Worm (Caenorhabditis elegans): ENCODE results near the gene spe-43.

Gene spe-43

DNA sequence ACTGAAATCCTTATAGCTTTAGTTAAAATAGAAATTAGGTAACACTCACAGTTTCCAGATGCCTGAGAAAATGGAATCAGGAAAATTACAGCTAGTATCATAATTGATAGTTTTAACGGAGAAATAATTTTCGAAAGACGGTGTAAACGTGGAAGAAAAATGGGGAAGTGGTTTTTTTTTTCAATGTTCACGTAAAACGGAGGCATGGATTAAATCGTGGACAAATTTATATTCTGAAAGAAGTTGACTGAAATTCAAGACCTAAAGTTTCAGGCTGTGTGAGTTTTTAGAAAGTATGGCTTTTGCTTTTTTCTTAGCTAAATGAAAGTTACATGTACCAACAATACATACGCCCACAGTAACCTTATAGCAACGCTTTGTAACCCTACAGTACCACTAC lies at the start of gene spe-43:
spe-43 (minus strand) TSS at position 101 of the 400 bp plus-strand sequence.
- no peak for TF ChIP-seq unc-62 (GFP tag; optimal IDR thresholded peaks at IDR 0.05)

DNA sequence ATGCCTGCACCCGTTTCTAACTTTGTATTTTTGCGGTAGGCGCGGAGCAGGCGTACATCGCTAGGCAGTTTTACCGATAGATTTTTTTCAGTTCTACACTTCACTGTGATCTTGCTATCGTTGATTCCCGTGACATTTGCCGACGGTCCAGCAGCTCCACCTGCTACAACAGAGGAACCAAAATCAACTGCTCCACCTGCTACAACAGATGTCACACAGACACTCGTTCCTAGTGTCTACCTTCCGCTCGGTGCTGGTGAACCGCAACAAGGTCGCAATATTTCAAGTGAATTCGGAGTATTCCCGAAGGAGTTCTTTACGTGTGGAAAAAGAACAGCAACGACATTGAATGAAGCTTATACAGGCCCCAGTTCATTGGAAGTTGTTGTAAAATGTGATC lies 47.9 kb upstream of the spe-43 start:
- TF ChIP-seq unc-62 (GFP tag; optimal IDR thresholded peaks at IDR 0.05), result no peak

- no peak for TF ChIP-seq unc-62 (GFP tag; optimal IDR thresholded peaks at IDR 0.05)
Measured at ce11 chrIV:13189467-13189866, 47.3 kb upstream of the spe-43 start, which contains the start of gene F58D2.2. Gene F58D2.2, plus strand, starts transcription at chrIV:13189767.

DNA sequence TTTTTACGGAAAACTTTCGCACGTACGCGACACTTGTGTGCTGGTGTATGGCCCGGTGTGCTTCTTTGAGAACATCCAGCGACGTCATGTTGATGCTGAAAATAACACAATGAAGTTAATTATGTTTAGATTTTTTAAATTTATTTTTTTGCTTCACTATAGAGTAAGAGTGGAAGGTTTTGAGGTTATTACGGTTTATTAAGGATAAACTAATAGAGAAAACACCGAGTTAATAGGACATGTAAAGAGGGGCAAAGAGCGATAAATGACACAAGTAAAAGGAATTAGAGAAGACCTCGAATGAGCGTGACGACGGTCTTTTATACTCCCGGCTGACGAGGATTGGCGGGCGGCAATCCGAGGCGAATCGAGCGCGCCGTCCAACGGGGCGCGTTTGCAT lies 46.8 kb upstream of the spe-43 start, which contains the start of gene F58D2.4:
F58D2.4 (minus strand) TSS at position 101 of the 400 bp plus-strand sequence.
- no peak for TF ChIP-seq unc-62 (GFP tag; optimal IDR thresholded peaks at IDR 0.05)

- TF ChIP-seq unc-62 (GFP tag; optimal IDR thresholded peaks at IDR 0.05), result no peak
Measured at ce11 chrIV:13180723-13181122, 38.6 kb upstream of the spe-43 start, which contains the start of gene F58D2.3. Gene F58D2.3, minus strand, starts transcription at chrIV:13180823.

- TF ChIP-seq unc-62 (GFP tag; optimal IDR thresholded peaks at IDR 0.05), result no peak
Measured at ce11 chrIV:13179295-13179694, 37.1 kb upstream of the spe-43 start, which contains the start of gene lev-1. Gene lev-1, minus strand, starts transcription at chrIV:13179395.

ce11 chrIV:13173359-13173758 lies 31.2 kb upstream of the spe-43 start:
- no peak for TF ChIP-seq unc-62 (GFP tag; optimal IDR thresholded peaks at IDR 0.05)

DNA sequence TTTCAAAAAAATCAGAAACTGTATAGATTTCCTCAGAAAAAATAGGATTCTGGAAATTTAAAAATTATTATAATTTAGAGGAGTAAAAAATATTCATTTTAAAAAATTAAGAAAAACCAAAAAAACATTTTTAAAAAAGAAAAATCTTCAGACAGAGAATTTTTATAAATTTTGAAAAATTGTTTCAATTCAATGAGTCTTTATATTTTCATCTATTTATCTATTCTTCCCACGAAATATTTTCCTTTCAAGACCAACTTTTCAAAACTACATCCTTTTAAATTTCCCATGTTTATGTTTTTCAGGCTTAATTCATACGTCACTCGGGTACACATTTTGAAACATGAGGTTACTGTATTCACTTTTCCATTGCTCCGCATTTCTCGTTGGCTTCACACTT lies 28.1 kb upstream of the spe-43 start, which contains the start of gene nas-14:
nas-14 (plus strand) TSS at position 301 of the 400 bp plus-strand sequence.
- TF ChIP-seq unc-62 (GFP tag; optimal IDR thresholded peaks at IDR 0.05), result no peak

ce11 chrIV:13167534-13167933 lies 25.4 kb upstream of the spe-43 start:
- no peak for TF ChIP-seq unc-62 (GFP tag; optimal IDR thresholded peaks at IDR 0.05)

ce11 chrIV:13165181-13165580 lies 23.0 kb upstream of the spe-43 start, which contains the start of gene scl-14:
Gene scl-14, plus strand, starts transcription at chrIV:13165481.
- no peak for TF ChIP-seq unc-62 (GFP tag; optimal IDR thresholded peaks at IDR 0.05)

DNA sequence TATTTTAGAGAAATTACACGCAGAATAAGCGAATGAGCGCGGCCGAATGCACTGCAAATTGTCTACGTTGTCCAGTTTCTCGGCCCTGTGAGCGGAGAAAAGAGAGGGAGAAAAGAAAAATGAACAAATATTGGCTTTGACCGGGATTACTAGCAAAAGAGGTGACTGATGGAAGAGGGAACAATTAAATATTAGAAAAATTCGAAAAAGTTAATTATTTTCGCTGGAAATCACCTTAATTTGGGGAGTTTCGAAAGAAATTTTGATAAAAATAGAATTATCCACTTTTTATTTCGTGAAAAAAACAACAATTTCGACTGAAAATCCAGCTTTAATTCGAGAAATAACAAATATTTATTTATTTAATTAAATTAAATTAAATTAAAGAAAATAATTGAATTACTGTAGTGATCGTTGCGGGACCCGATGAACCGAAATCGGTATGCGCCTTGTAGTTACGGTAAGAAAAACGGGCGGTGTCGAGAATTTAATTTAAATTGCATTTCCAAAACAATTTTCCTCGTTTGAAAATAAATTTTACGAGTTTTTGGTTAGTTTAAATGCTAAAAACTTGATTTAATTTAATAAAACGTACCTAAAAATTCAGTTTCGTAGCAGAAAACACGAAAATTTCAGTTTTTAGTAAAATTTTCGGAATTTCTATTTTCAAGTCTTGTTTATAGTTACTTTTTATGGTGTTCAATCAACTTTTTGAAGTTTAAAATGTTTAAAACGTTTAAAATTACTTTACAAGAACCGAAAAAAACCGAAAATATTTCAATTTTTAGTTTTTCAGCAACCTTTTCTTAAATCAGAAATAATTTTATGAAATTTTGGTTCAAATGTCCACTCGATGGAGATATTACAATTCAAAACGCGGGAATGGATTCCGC lies 12.5 kb upstream of the spe-43 start, which contains the start of the genes crld-1 and msh-5:
crld-1 (minus strand) TSS at position 51 of the 893 bp plus-strand sequence.
msh-5 (plus strand) TSS at position 843 of the 893 bp plus-strand sequence.
- TF ChIP-seq unc-62 (GFP tag; optimal IDR thresholded peaks at IDR 0.05), result no peak

ce11 chrIV:13149276-13149675 lies 7.1 kb upstream of the spe-43 start, which contains the start of gene nlp-79:
Gene nlp-79, plus strand, starts transcription at chrIV:13149576.
- no peak for TF ChIP-seq unc-62 (GFP tag; optimal IDR thresholded peaks at IDR 0.05)

ce11 chrIV:13127720-13128119 lies 14.4 kb downstream of the spe-43 start:
- TF ChIP-seq unc-62 (GFP tag; optimal IDR thresholded peaks at IDR 0.05), result no peak

DNA sequence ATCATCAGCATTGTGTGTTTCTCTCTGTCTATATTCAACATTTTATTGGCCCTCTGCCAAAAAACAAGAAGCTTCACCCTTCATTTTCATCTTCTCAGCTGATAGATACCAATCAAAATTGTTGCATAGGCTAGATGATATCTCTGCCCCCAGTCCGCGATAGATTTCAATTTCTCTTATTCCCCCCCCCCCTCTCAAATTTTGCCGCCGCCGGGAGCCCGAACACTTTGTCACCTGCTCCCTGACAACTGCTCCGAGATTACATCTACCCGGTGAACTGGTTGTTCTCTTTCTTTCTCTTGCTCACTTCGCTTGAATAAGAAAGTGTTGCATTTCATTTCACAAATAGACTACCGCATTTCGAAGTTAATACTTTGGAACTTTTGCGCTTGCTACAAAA lies 16.2 kb downstream of the spe-43 start:
- no peak for TF ChIP-seq unc-62 (GFP tag; optimal IDR thresholded peaks at IDR 0.05)

ce11 chrIV:13121396-13121795 lies 20.8 kb downstream of the spe-43 start:
- no peak for TF ChIP-seq unc-62 (GFP tag; optimal IDR thresholded peaks at IDR 0.05)

DNA sequence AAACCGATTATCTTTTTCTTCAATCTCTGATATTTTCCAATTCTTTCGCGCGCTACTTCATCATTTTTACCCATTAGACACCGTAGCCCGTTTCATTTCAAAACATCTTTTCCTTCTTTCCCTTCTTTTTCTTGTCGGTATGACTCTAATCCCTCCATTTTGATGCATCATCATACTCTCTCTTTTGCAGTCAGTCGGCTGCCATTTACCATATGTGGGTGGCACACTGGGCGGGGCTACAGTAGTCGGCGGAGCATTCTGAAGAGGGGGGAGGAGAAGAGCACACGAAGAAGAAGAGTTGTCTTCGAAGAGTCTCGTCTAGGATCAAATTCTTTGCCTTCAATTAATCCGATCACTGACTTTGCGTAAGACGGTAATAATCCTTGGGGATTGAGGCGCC lies 23.4 kb downstream of the spe-43 start, which contains the start of gene unc-30:
unc-30 (plus strand) TSS at position 184 of the 400 bp plus-strand sequence.
- no peak for TF ChIP-seq unc-62 (GFP tag; optimal IDR thresholded peaks at IDR 0.05)

DNA sequence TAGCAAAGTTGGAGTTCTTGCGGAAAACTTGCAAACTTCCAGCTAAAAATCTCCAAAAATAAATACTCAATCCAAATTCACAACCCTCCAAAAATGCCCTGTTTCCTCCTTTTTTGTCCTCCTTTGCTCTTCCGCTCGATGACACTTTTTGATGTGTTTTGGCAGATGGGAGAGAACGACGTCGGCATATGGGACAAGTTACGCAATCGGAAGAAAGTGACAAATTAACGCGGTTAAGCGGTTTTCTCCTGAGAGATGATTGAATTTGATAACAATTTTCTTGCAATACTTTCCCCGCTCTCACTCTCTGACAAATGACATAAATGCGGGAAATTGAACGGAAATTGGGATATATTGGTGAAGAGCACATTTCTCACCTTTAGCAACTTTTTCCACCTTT lies 25.5 kb downstream of the spe-43 start:
- no peak for TF ChIP-seq unc-62 (GFP tag; optimal IDR thresholded peaks at IDR 0.05)
